Worm (Caenorhabditis elegans): ENCODE data around the gene C52B9.10.
A peak's percentile ranks its signal among the peaks of the same experiment; 100 is the strongest.

Gene C52B9.10

ce11 chrX:4297452-4297851, 23.7 kb downstream of the C52B9.10 start, which contains the start of gene paf-2:
Gene paf-2 (minus strand): TSS chrX:4297741.
- TF ChIP-seq hlh-1 (tag; optimal IDR thresholded peaks at IDR 0.05) (no peak), lin-32 (GFP tag; optimal IDR thresholded peaks at IDR 0.05) (no peak), nhr-237 (tag; optimal IDR thresholded peaks at IDR 0.05) (no peak), ceh-39 (tag; optimal IDR thresholded peaks at IDR 0.05) (no peak), snpc-4 (tag; optimal IDR thresholded peaks at IDR 0.05) (no peak), ceh-83 (GFP tag; optimal IDR thresholded peaks at IDR 0.05) (no peak), nhr-2 (tag; optimal IDR thresholded peaks at IDR 0.05) (no peak), pha-4 (tag; optimal IDR thresholded peaks at IDR 0.05) (no peak), elt-3 (tag; optimal IDR thresholded peaks at IDR 0.05) (no peak), lin-13 (tag; optimal IDR thresholded peaks at IDR 0.05) (no peak), nhr-12 (tag; optimal IDR thresholded peaks at IDR 0.05) (no peak), blmp-1 (tag; optimal IDR thresholded peaks at IDR 0.05) (no peak), elt-1 (tag; optimal IDR thresholded peaks at IDR 0.05; ENCODE audit: borderline replicate concordance, insufficient read depth) (no peak), nhr-76 (tag; optimal IDR thresholded peaks at IDR 0.05) (no peak), zip-8 (tag; optimal IDR thresholded peaks at IDR 0.05) (no peak), ceh-43 (GFP tag; optimal IDR thresholded peaks at IDR 0.05) (no peak), ztf-11 (tag; optimal IDR thresholded peaks at IDR 0.05) (no peak)

ce11 chrX:4303200-4303599, 29.5 kb downstream of the C52B9.10 start:
- TF ChIP-seq mab-5 (tag; optimal IDR thresholded peaks at IDR 0.05) (no peak), elt-1 (tag; optimal IDR thresholded peaks at IDR 0.05; ENCODE audit: borderline replicate concordance, insufficient read depth) (no peak), flh-1 (GFP tag; optimal IDR thresholded peaks at IDR 0.05) (no peak)

ce11 chrX:4306861-4307260, 33.1 kb downstream of the C52B9.10 start, which contains the start of gene pqn-15:
Gene pqn-15 (minus strand): TSS chrX:4306961.
- TF ChIP-seq unc-39 (tag; optimal IDR thresholded peaks at IDR 0.05) (no peak), nhr-12 (tag; optimal IDR thresholded peaks at IDR 0.05) (no peak), tbx-8 (GFP tag; optimal IDR thresholded peaks at IDR 0.05) (no peak), ham-2 (GFP tag; optimal IDR thresholded peaks at IDR 0.05) (no peak), mep-1 (tag; optimal IDR thresholded peaks at IDR 0.05) (no peak), ces-1 (GFP tag; optimal IDR thresholded peaks at IDR 0.05) (no peak), M03D4.4 (tag; optimal IDR thresholded peaks at IDR 0.05) (no peak), bed-3 (GFP tag; optimal IDR thresholded peaks at IDR 0.05) (no peak), nhr-28 (tag; optimal IDR thresholded peaks at IDR 0.05) (no peak), drap-1 (GFP tag; optimal IDR thresholded peaks at IDR 0.05) (no peak), nhr-76 (tag; optimal IDR thresholded peaks at IDR 0.05) (no peak), lin-32 (GFP tag; optimal IDR thresholded peaks at IDR 0.05) (no peak), lsy-2 (tag; optimal IDR thresholded peaks at IDR 0.05) (no peak), cnd-1 (tag; optimal IDR thresholded peaks at IDR 0.05) (no peak), mab-5 (tag; optimal IDR thresholded peaks at IDR 0.05) (no peak), ceh-43 (GFP tag; optimal IDR thresholded peaks at IDR 0.05) (no peak), nhr-237 (tag; optimal IDR thresholded peaks at IDR 0.05) (no peak), sptf-1 (tag; optimal IDR thresholded peaks at IDR 0.05) (no peak), ceh-39 (tag; optimal IDR thresholded peaks at IDR 0.05) (no peak), pha-4 (tag; optimal IDR thresholded peaks at IDR 0.05) (no peak)

- TF ChIP-seq hlh-1 (tag; optimal IDR thresholded peaks at IDR 0.05): no peak
- TF ChIP-seq drap-1 (GFP tag; optimal IDR thresholded peaks at IDR 0.05): no peak
- TF ChIP-seq pha-4 (tag; optimal IDR thresholded peaks at IDR 0.05): no peak
- no peak for TF ChIP-seq elt-3 (tag; optimal IDR thresholded peaks at IDR 0.05)
- TF ChIP-seq snpc-4 (tag; optimal IDR thresholded peaks at IDR 0.05): no peak
- TF ChIP-seq nhr-2 (tag; optimal IDR thresholded peaks at IDR 0.05): no peak
- no peak for TF ChIP-seq M03D4.4 (tag; optimal IDR thresholded peaks at IDR 0.05)
- TF ChIP-seq sptf-1 (tag; optimal IDR thresholded peaks at IDR 0.05): peak; percentile 19
- TF ChIP-seq tbx-8 (GFP tag; optimal IDR thresholded peaks at IDR 0.05): no peak
- no peak for TF ChIP-seq bed-3 (GFP tag; optimal IDR thresholded peaks at IDR 0.05)
- no peak for TF ChIP-seq sem-2 (GFP tag; optimal IDR thresholded peaks at IDR 0.05)
- no peak for TF ChIP-seq zip-8 (tag; optimal IDR thresholded peaks at IDR 0.05)
- no peak for TF ChIP-seq mep-1 (tag; optimal IDR thresholded peaks at IDR 0.05)
- TF ChIP-seq lin-32 (GFP tag; optimal IDR thresholded peaks at IDR 0.05): no peak
- no peak for TF ChIP-seq unc-62 (GFP tag; optimal IDR thresholded peaks at IDR 0.05)
- TF ChIP-seq flh-1 (GFP tag; optimal IDR thresholded peaks at IDR 0.05): no peak
- TF ChIP-seq ceh-83 (GFP tag; optimal IDR thresholded peaks at IDR 0.05): no peak
- peak; percentile 69 for TF ChIP-seq ceh-43 (GFP tag; optimal IDR thresholded peaks at IDR 0.05)
- TF ChIP-seq ham-2 (GFP tag; optimal IDR thresholded peaks at IDR 0.05): no peak
- TF ChIP-seq unc-39 (tag; optimal IDR thresholded peaks at IDR 0.05): no peak
- TF ChIP-seq nhr-28 (tag; optimal IDR thresholded peaks at IDR 0.05): no peak
- no peak for TF ChIP-seq nhr-237 (tag; optimal IDR thresholded peaks at IDR 0.05)
- no peak for TF ChIP-seq lsy-2 (tag; optimal IDR thresholded peaks at IDR 0.05)
- peak; percentile 51 for TF ChIP-seq ces-1 (GFP tag; optimal IDR thresholded peaks at IDR 0.05)
- no peak for TF ChIP-seq nhr-12 (tag; optimal IDR thresholded peaks at IDR 0.05)
- TF ChIP-seq ztf-11 (tag; optimal IDR thresholded peaks at IDR 0.05): no peak
- TF ChIP-seq lin-13 (tag; optimal IDR thresholded peaks at IDR 0.05): peak; percentile 28
- peak; percentile 10 for TF ChIP-seq cnd-1 (tag; optimal IDR thresholded peaks at IDR 0.05)
- peak; percentile 14 for TF ChIP-seq unc-120 (tag; optimal IDR thresholded peaks at IDR 0.05; ENCODE audit: poor library complexity, severe bottlenecking)
- TF ChIP-seq mab-5 (tag; optimal IDR thresholded peaks at IDR 0.05): no peak
- TF ChIP-seq blmp-1 (tag; optimal IDR thresholded peaks at IDR 0.05): no peak
- TF ChIP-seq ceh-39 (tag; optimal IDR thresholded peaks at IDR 0.05): no peak
- peak; percentile 78 for TF ChIP-seq mls-2 (tag; optimal IDR thresholded peaks at IDR 0.05)
- no peak for TF ChIP-seq nhr-76 (tag; optimal IDR thresholded peaks at IDR 0.05)
- TF ChIP-seq elt-1 (tag; optimal IDR thresholded peaks at IDR 0.05; ENCODE audit: borderline replicate concordance, insufficient read depth): no peak
These were observed 33.9 kb downstream of the C52B9.10 start for ce11 chrX:4307559-4308005.

Data from whole organism, mixed stage, embryonic.